Worm (Caenorhabditis elegans): ENCODE data around the gene nhr-40.

Gene nhr-40

ce11 chrX:2607522-2608278 lies 13.9 kb downstream of the nhr-40 start, which contains the start of gene T03G6.1:
Gene T03G6.1, plus strand, starts transcription at chrX:2608228.
- TF ChIP-seq unc-62 (GFP tag; optimal IDR thresholded peaks at IDR 0.05 in 1 of 2) (peak in 1 of 2 experiments; percentile 66), unc-62 (tag; optimal IDR thresholded peaks at IDR 0.05) (no peak), ceh-28 (tag; optimal IDR thresholded peaks at IDR 0.05) (no peak)

- TF ChIP-seq nhr-41 (GFP tag; IDR thresholded peaks at IDR 0.05) (peak; percentile 57; the same call in 1 of the 2 replicates), mxl-3 (GFP tag; optimal IDR thresholded peaks at IDR 0.05) (peak; percentile 74), sdz-12 (GFP tag; optimal IDR thresholded peaks at IDR 0.05) (peak; percentile 83), aly-2 (tag; optimal IDR thresholded peaks at IDR 0.05) (no peak), ZK337.2 (GFP tag; IDR thresholded peaks at IDR 0.05) (peak; percentile 47; the same call in 1 of the 2 replicates), aha-1 (tag) (peak; percentile 94), ztf-7 (tag; optimal IDR thresholded peaks at IDR 0.05) (peak; percentile 49), lin-1 (GFP tag; IDR thresholded peaks at IDR 0.05) (peak; percentile 80), lir-3 (tag; optimal IDR thresholded peaks at IDR 0.05) (peak; percentile 29), php-3 (GFP tag; IDR thresholded peaks at IDR 0.05) (peak; percentile 70), fos-1 (tag; optimal IDR thresholded peaks at IDR 0.05) (no peak), tra-1 (GFP tag; IDR thresholded peaks at IDR 0.05) (peak; percentile 92), daf-16 (GFP tag; optimal IDR thresholded peaks at IDR 0.05) (peak; percentile 73 to 84), daf-16 (tag; optimal IDR thresholded peaks at IDR 0.05) (no peak), egl-43 (GFP tag; IDR thresholded peaks at IDR 0.05) (peak; percentile 96), madf-9 (GFP tag; conservative IDR thresholded peaks at IDR 0.05) (peak; percentile 88), ceh-62 (tag; optimal IDR thresholded peaks at IDR 0.05) (no peak), Y75B8A.6 (GFP tag; IDR thresholded peaks at IDR 0.05) (peak; percentile 87), egl-27 (tag; optimal IDR thresholded peaks at IDR 0.05) (no peak), lin-15B (tag; optimal IDR thresholded peaks at IDR 0.05) (no peak), daf-8 (GFP tag; IDR thresholded peaks at IDR 0.05) (no peak), snpc-4 (tag; optimal IDR thresholded peaks at IDR 0.05) (no peak), F10B5.3 (tag; optimal IDR thresholded peaks at IDR 0.05) (no peak), ctbp-1 (GFP tag; IDR thresholded peaks at IDR 0.05) (peak; percentile 75; the same call in 1 of the 2 replicates), nhr-6 (tag; optimal IDR thresholded peaks at IDR 0.05) (peak; percentile 47), zip-11 (GFP tag; IDR thresholded peaks at IDR 0.05) (peak; percentile 90), zip-2 (tag; optimal IDR thresholded peaks at IDR 0.05) (peak; percentile 4), duxl-1 (tag; optimal IDR thresholded peaks at IDR 0.05; ENCODE audit: poor library complexity) (peak; percentile 77), lin-13 (GFP tag; optimal IDR thresholded peaks at IDR 0.05) (peak; percentile 78), nhr-42 (GFP tag; IDR thresholded peaks at IDR 0.05) (peak; percentile 83; the same call in 1 of the 2 replicates), dve-1 (tag; optimal IDR thresholded peaks at IDR 0.05; ENCODE audit: insufficient read depth) (no peak), tag-97 (GFP tag; IDR thresholded peaks at IDR 0.05) (no peak), ama-1 (optimal IDR thresholded peaks at IDR 0.05) (no peak), lim-7 (GFP tag; IDR thresholded peaks at IDR 0.05) (peak; percentile 93), ztf-11 (tag; optimal IDR thresholded peaks at IDR 0.05) (no peak), nhr-77 (tag; optimal IDR thresholded peaks at IDR 0.05) (peak; percentile 27), nhr-11 (tag; optimal IDR thresholded peaks at IDR 0.05) (no peak), set-16 (GFP tag; IDR thresholded peaks at IDR 0.05) (peak; percentile 32; the same call in 1 of the 2 replicates), mes-2 (tag; optimal IDR thresholded peaks at IDR 0.05; ENCODE audit: poor library complexity, severe bottlenecking) (peak; percentile 88), madf-5 (GFP tag; IDR thresholded peaks at IDR 0.05) (peak; percentile 73 to 89; a peak in 3 of 4 replicates), snpc-1.2 (GFP tag; IDR thresholded peaks at IDR 0.05) (peak; percentile 89), arid-1 (GFP tag; conservative IDR thresholded peaks at IDR 0.05) (peak; percentile 91), pha-4 (GFP tag; IDR thresholded peaks at IDR 0.05) (peak; percentile 96), pha-4 (tag; optimal IDR thresholded peaks at IDR 0.05) (no peak), daf-12 (tag; optimal IDR thresholded peaks at IDR 0.05) (no peak), fkh-10 (GFP tag; optimal IDR thresholded peaks at IDR 0.05) (no peak), daf-19 (GFP tag; conservative IDR thresholded peaks at IDR 0.05) (peak; percentile 80)
Measured at ce11 chrX:2613077-2613476, 19.3 kb downstream of the nhr-40 start.
